Worm (Caenorhabditis elegans) whole organism, midembryonic: ENCODE results near the gene rsp-1.

Experiments
- T22C8.4 ChIP-seq: fragments of 200-800 bp; sonication (Bioruptor generic); IDR thresholded peaks from 2 replicates; pipeline ENCODE4 v1.3.6; 2022; ENCODE audit warnings: missing genetic modification characterization, missing compliant biosample characterization
- cog-1 ChIP-seq: sonication (generic microtip); optimal IDR thresholded peaks from 2 replicates; lab custom pipeline; 2016; ENCODE audit warnings: missing genetic modification characterization, missing compliant biosample characterization
- flt-1 ChIP-seq: fragments of 200-800 bp; sonication (Bioruptor generic); IDR thresholded peaks from 2 replicates; pipeline ENCODE4 v1.3.6; 2022; ENCODE audit warnings: missing genetic modification characterization, missing compliant biosample characterization
- klf-2 ChIP-seq: fragments of 200-800 bp; sonication (Bioruptor generic); conservative IDR thresholded peaks from 2 replicates; pipeline ENCODE4 v1.3.6; 2022; ENCODE audit warnings: missing genetic modification reagents, missing genetic modification characterization, missing compliant biosample characterization
- ref-1 ChIP-seq: fragments of 200-800 bp; sonication (Bioruptor generic); conservative IDR thresholded peaks from 2 replicates; pipeline ENCODE4 v1.3.6; 2022; ENCODE audit warnings: missing genetic modification reagents, missing genetic modification characterization, missing compliant biosample characterization
- tab-1 ChIP-seq: fragments of 200-800 bp; sonication (Bioruptor generic); IDR thresholded peaks from 2 replicates; pipeline ENCODE4 v1.3.6; 2022; ENCODE audit warnings: missing genetic modification characterization, missing compliant biosample characterization
- ztf-23 ChIP-seq: fragments of 200-800 bp; sonication (Bioruptor generic); IDR thresholded peaks from 2 replicates; pipeline ENCODE4 v1.3.6; 2022; ENCODE audit warnings: missing genetic modification reagents, missing genetic modification characterization, missing compliant biosample characterization
- ztf-29 ChIP-seq: fragments of 200-800 bp; sonication (Bioruptor generic); IDR thresholded peaks from 2 replicates; pipeline ENCODE4 v1.3.6; 2022; ENCODE audit warnings: missing genetic modification reagents, missing genetic modification characterization, missing compliant biosample characterization

DNA sequence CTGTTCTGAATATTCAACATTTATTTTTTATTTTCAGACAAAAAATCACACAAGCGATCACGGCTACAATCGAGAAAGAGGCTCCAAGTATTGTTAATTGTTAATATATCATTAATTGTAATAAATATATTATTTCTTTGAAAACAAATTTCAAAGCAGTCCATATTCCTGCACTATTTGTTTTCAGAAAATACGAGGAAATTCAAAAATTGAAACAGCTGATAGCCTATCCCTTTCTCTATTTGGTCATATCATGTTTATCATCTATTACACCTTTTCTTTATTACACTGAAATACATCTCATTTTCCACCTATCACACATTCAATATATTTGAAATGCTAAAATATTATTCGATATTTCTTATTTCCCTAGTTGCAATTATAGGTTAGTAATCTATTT, 8.2 kb upstream of the rsp-1 start, which contains the start of gene W02B12.13:
- TF ChIP-seq cog-1 (tag; lab: Kevin White, UChicago) (no peak), flt-1 (GFP tag; lab: Robert Waterston, UW) (no peak), klf-2 (no peak), ztf-23 (no peak), tab-1 (GFP tag; lab: Robert Waterston, UW) (no peak), ref-1 (GFP tag; lab: Robert Waterston, UW) (no peak), ztf-29 (GFP tag; lab: Robert Waterston, UW) (no peak), T22C8.4 (no peak)
